Worm (Caenorhabditis elegans) whole organism, L3 larva: ENCODE results near the gene lin-49.

ENCODE experiments used
- aly-2 ChIP-seq: fragments of 150-350 bp; optimal IDR thresholded peaks from 2 replicates; lab custom pipeline; 2014; ENCODE audit warnings: missing biosample characterization, missing genetic modification characterization
- ama-1 ChIP-seq: fragments of 150-350 bp; optimal IDR thresholded peaks from 2 replicates; lab custom pipeline; 2018
- ceh-82 ChIP-seq: fragments of 150-350 bp; optimal IDR thresholded peaks from 2 replicates; lab custom pipeline; 2014; ENCODE audit warnings: missing biosample characterization, missing genetic modification characterization
- elt-3 ChIP-seq, 3 experiments: fragments of 150-350 bp in 1 of 3; sonication (generic microtip) in 2 of 3; optimal IDR thresholded peaks; 2 replicates in 2 of 3; 4 replicates in 1 of 3; lab custom pipeline; 2014 to 2017; ENCODE audit warnings: missing biosample characterization in 3 of 3, missing genetic modification characterization in 3 of 3
- hmg-11 ChIP-seq: sonication (generic microtip); optimal IDR thresholded peaks from 2 replicates; lab custom pipeline; 2016; ENCODE audit warnings: missing genetic modification characterization, missing compliant biosample characterization
- jun-1 ChIP-seq: fragments of 150-350 bp; optimal IDR thresholded peaks from 2 replicates; lab custom pipeline; 2014; ENCODE audit warnings: missing biosample characterization, missing genetic modification reagents, missing genetic modification characterization
- lsy-12 ChIP-seq: sonication (generic microtip); optimal IDR thresholded peaks from 2 replicates; lab custom pipeline; 2016; ENCODE audit warnings: mild to moderate bottlenecking, missing genetic modification characterization, missing compliant biosample characterization
- nhr-76 ChIP-seq: fragments of 150-350 bp; sonication (generic microtip); optimal IDR thresholded peaks from 5 replicates; lab custom pipeline; 2014; ENCODE audit warnings: missing biosample characterization, missing genetic modification characterization
- skn-1 ChIP-seq: fragments of 150-350 bp; optimal IDR thresholded peaks from 2 replicates; lab custom pipeline; 2014; ENCODE audit warnings: missing biosample characterization, missing genetic modification characterization
- unc-62 ChIP-seq: fragments of 150-350 bp; sonication (generic microtip); optimal IDR thresholded peaks from 4 replicates; lab custom pipeline; 2014; ENCODE audit warnings: missing biosample characterization, missing genetic modification reagents, missing genetic modification characterization
- ztf-11 ChIP-seq: fragments of 150-350 bp; optimal IDR thresholded peaks from 2 replicates; lab custom pipeline; 2014; ENCODE audit warnings: missing biosample characterization, missing genetic modification characterization
- ztf-4 ChIP-seq: fragments of 150-350 bp; optimal IDR thresholded peaks from 2 replicates; lab custom pipeline; 2014; ENCODE audit warnings: missing biosample characterization, missing genetic modification characterization

DNA sequence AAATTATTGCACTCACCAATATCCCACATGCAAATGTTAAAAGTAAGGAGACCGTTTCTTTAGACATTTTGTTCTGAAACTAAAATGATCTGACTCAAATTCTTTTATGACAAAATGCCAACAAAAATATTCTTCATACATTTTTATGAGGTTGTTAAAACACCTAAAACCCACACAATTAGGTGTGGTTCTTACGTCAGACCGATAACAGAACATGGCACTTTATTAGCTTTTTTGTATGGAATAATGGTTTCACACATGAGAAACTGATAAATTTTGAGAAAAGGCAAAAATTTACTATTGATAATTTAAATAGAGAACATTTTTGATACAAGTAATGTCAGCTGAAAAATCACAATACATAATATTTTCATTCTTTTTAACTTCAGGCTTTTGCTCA lies 33.1 kb downstream of the lin-49 start, which contains the start of gene C49C8.5:
- TF ChIP-seq ztf-4 (tag; lab: Kevin White, UChicago) (no peak), ama-1 (lab: Kevin White, UChicago) (no peak), skn-1 (no peak), hmg-11 (no peak), nhr-76 (tag; lab: Kevin White, UChicago) (no peak), elt-3 (tag; optimal IDR thresholded peaks at IDR 0.05; lab: Kevin White, UChicago) (no peak), lsy-12 (tag; lab: Kevin White, UChicago) (no peak), aly-2 (tag; lab: Kevin White, UChicago) (no peak), ceh-82 (tag; lab: Kevin White, UChicago) (no peak), ztf-11 (no peak), jun-1 (tag; lab: Kevin White, UChicago) (no peak), unc-62 (GFP tag; lab: Kevin White, UChicago) (no peak)
